Worm (Caenorhabditis elegans): ENCODE measurements around the gene cyp-34A5.

ce11 chrV:3922547-3922946 lies 35.0 kb downstream of the cyp-34A5 start:
- TF ChIP-seq him-1 (tag; optimal IDR thresholded peaks at IDR 0.05) (no peak), dao-5 (tag; optimal IDR thresholded peaks at IDR 0.05) (no peak), W03F9.2 (tag; optimal IDR thresholded peaks at IDR 0.05) (no peak)
